Fruit fly (Drosophila melanogaster): ENCODE results near the gene CG14435.

Gene CG14435

dm6 chrX:6856332-6856995 lies 12.7 kb upstream of the CG14435 start (continued):
- TF ChIP-seq CG12769 (tag; optimal IDR thresholded peaks at IDR 0.05) (peak; percentile 46), BtbVII (GFP tag; optimal IDR thresholded peaks at IDR 0.05) (peak; percentile 16), CG12236 (GFP tag; optimal IDR thresholded peaks at IDR 0.05) (no peak), croc (GFP tag; conservative IDR thresholded peaks at IDR 0.05) (peak; percentile 22; the same call in 1 of the 3 replicates), CG7357 (GFP tag; IDR thresholded peaks at IDR 0.05) (peak; percentile 59; the same call in 2 of the 3 replicates), tio (GFP tag; optimal IDR thresholded peaks at IDR 0.05) (peak; percentile 18), Hey (tag; optimal IDR thresholded peaks at IDR 0.05) (no peak), bowl (GFP tag; IDR thresholded peaks at IDR 0.05) (peak; percentile 12; the same call in 1 of the 2 replicates), CG8388 (GFP tag; optimal IDR thresholded peaks at IDR 0.05) (peak; percentile 63), Fer3 (tag; optimal IDR thresholded peaks at IDR 0.05) (peak; percentile 79), CG12219 (GFP tag; optimal IDR thresholded peaks at IDR 0.05) (peak; percentile 47), CG14710 (tag; optimal IDR thresholded peaks at IDR 0.05) (peak; percentile 28), CG18262 (tag; optimal IDR thresholded peaks at IDR 0.05) (peak; percentile 79), wek (GFP tag; optimal IDR thresholded peaks at IDR 0.05) (no peak), Hr51 (GFP tag; optimal IDR thresholded peaks at IDR 0.05) (peak in 1 of 2 experiments; percentile 81), zen (tag; optimal IDR thresholded peaks at IDR 0.05) (peak; percentile 33), CG9817 (tag; optimal IDR thresholded peaks at IDR 0.05) (peak; percentile 52), Med (GFP tag) (peak; percentile 79), ara (GFP tag; IDR thresholded peaks at IDR 0.05) (peak; percentile 61; the same call in 1 of the 2 replicates), CG17359 (tag; optimal IDR thresholded peaks at IDR 0.05) (peak; percentile 82), Aef1 (GFP tag; IDR thresholded peaks at IDR 0.05) (peak; percentile 75), jigr1 (GFP tag; IDR thresholded peaks at IDR 0.05) (no peak), lilli (GFP tag; optimal IDR thresholded peaks at IDR 0.05) (peak; percentile 17), Lim3 (GFP tag; IDR thresholded peaks at IDR 0.05) (0 out of 2 replicates have a peak, but pooled peaks have one; percentile 9), CG7839 (tag; optimal IDR thresholded peaks at IDR 0.05) (peak; percentile 82), Chrac-16 (GFP tag; optimal IDR thresholded peaks at IDR 0.05) (peak; percentile 48), CG7786 (GFP tag; optimal IDR thresholded peaks at IDR 0.05) (no peak), Rx (GFP tag; IDR thresholded peaks at IDR 0.05) (peak; percentile 50; the same call in 1 of the 2 replicates), Opbp (GFP tag; IDR thresholded peaks at IDR 0.05; ENCODE audit: partially characterized antibody) (no peak), fd96Cb (tag; optimal IDR thresholded peaks at IDR 0.05) (peak; percentile 74), nau (GFP tag; optimal IDR thresholded peaks at IDR 0.05) (peak; percentile 3), lola (GFP tag; optimal IDR thresholded peaks at IDR 0.05) (peak in 2 of 3 experiments; percentile 1 to 16), Ada2b (GFP tag; IDR thresholded peaks at IDR 0.05) (peak; percentile 75), CG13424 (tag; optimal IDR thresholded peaks at IDR 0.05) (peak; percentile 75), Tbp (GFP tag; optimal IDR thresholded peaks at IDR 0.05) (no peak), CG17328 (GFP tag; IDR thresholded peaks at IDR 0.05) (peak; percentile 72), twi (tag; optimal IDR thresholded peaks at IDR 0.05) (peak; percentile 11), nmo (GFP tag; optimal IDR thresholded peaks at IDR 0.05) (peak; percentile 80), eve (GFP tag; optimal IDR thresholded peaks at IDR 0.05) (no peak), sd (tag; optimal IDR thresholded peaks at IDR 0.05) (peak; percentile 18), nerfin-2 (GFP tag; IDR thresholded peaks at IDR 0.05; ENCODE audit: partially characterized antibody) (no peak), ssp (GFP tag; IDR thresholded peaks at IDR 0.05) (peak; percentile 60; the same call in 1 of the 2 replicates), CG10147 (GFP tag; optimal IDR thresholded peaks at IDR 0.05) (peak; percentile 68), ERR (GFP tag; optimal IDR thresholded peaks at IDR 0.05) (no peak), CG4424 (GFP tag; optimal IDR thresholded peaks at IDR 0.05) (peak; percentile 49), unpg (GFP tag; optimal IDR thresholded peaks at IDR 0.05) (peak; percentile 81), gcm (GFP tag; optimal IDR thresholded peaks at IDR 0.05) (peak; percentile 43), CG4820 (GFP tag; optimal IDR thresholded peaks at IDR 0.05) (peak; percentile 30)

Data from whole organism, embryonic.